Worm (Caenorhabditis elegans): Measurements from ENCODE around the gene got-1.2.

DNA sequence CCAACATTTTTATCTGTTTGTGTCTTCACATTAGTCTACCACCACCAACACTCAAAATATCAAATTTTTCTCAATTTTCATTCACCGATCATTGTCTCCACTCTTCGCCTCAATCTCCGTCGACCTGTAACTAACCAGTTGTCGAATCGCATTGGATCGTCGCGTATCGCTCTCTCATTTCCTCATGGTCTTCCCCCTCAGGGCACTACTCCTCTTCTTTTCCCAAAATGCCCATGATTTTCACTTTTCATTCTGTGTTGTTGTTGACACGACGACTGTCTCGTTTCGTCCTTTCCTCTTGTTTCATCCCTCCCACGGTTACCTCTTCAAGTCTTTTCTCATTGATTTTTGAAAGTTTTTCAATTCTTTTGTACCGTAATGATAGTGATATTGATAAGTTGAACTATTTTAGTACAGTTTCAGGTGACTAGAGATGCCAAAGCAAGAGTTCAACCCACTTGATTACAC lies 6.9 kb downstream of the got-1.2 start, which contains the start of gene T01C8.2:
- no peak for TF ChIP-seq sup-37 (GFP tag; optimal IDR thresholded peaks at IDR 0.05)
- no peak for TF ChIP-seq zag-1 (tag; optimal IDR thresholded peaks at IDR 0.05)
- no peak for TF ChIP-seq lin-15B (tag; optimal IDR thresholded peaks at IDR 0.05)
- TF ChIP-seq aha-1 (tag; optimal IDR thresholded peaks at IDR 0.05): no peak
- no peak for TF ChIP-seq zip-4 (GFP tag; optimal IDR thresholded peaks at IDR 0.05)
- TF ChIP-seq nhr-77 (tag; optimal IDR thresholded peaks at IDR 0.05): no peak
- peak; percentile 89 for TF ChIP-seq nhr-85 (tag)
- TF ChIP-seq snpc-4 (tag; optimal IDR thresholded peaks at IDR 0.05): no peak

Data from whole organism, L1 larva.